Fruit fly (Drosophila melanogaster) Kc167 (cell line): ENCODE results near the gene CG31441.

Source experiments
- Myc ChIP-seq: fragments of >200 bp; optimal IDR thresholded peaks from 2 replicates; lab custom pipeline; 2017; ENCODE audit warnings: missing external identifiers
- Sin3A ChIP-seq: fragments of >200 bp; optimal IDR thresholded peaks from 2 replicates; lab custom pipeline; 2018; ENCODE audit warnings: missing external identifiers
- h ChIP-seq: fragments of >200 bp; optimal IDR thresholded peaks from 3 replicates; lab custom pipeline; 2018; ENCODE audit warnings: missing external identifiers
- insv ChIP-seq: fragments of >200 bp; optimal IDR thresholded peaks from 3 replicates; lab custom pipeline; 2018; ENCODE audit warnings: missing external identifiers
- psq ChIP-seq: fragments of >200 bp; optimal IDR thresholded peaks from 2 replicates; lab custom pipeline; 2017; ENCODE audit warnings: missing external identifiers

- TF ChIP-seq Myc (lab: Kevin White, UChicago) (no peak), insv (lab: Kevin White, UChicago) (no peak), h (lab: Kevin White, UChicago) (no peak), Sin3A (no peak), psq (lab: Kevin White, UChicago) (no peak)
These were observed 9.7 kb downstream of the CG31441 start for dm6 chr3R:11245803-11246202.
